Worm (Caenorhabditis elegans) whole organism, mixed stage, embryonic: ENCODE results near the gene bath-28.

Experiments
- elt-1 ChIP-seq: sonication (generic microtip); optimal IDR thresholded peaks from 2 replicates; lab custom pipeline; 2017; ENCODE audit warnings: missing genetic modification characterization, mild to moderate bottlenecking, missing compliant biosample characterization, antibody characterized with exemption, moderate library complexity, borderline replicate concordance; ENCODE audit not compliant: insufficient read depth
- lsy-2 ChIP-seq: fragments of 150-350 bp; optimal IDR thresholded peaks from 2 replicates; lab custom pipeline; 2014; ENCODE audit warnings: missing biosample characterization, missing genetic modification characterization
- mep-1 ChIP-seq: fragments of 150-350 bp; optimal IDR thresholded peaks from 2 replicates; lab custom pipeline; 2017; ENCODE audit warnings: missing biosample characterization, missing genetic modification reagents, missing genetic modification characterization, inconsistent platforms
- pha-4 ChIP-seq: fragments of 150-350 bp; optimal IDR thresholded peaks from 2 replicates; lab custom pipeline; 2018; ENCODE audit warnings: missing biosample characterization, missing genetic modification reagents, missing genetic modification characterization
- unc-39 ChIP-seq: fragments of 150-350 bp; optimal IDR thresholded peaks from 2 replicates; lab custom pipeline; 2014; ENCODE audit warnings: missing biosample characterization, missing genetic modification characterization

DNA sequence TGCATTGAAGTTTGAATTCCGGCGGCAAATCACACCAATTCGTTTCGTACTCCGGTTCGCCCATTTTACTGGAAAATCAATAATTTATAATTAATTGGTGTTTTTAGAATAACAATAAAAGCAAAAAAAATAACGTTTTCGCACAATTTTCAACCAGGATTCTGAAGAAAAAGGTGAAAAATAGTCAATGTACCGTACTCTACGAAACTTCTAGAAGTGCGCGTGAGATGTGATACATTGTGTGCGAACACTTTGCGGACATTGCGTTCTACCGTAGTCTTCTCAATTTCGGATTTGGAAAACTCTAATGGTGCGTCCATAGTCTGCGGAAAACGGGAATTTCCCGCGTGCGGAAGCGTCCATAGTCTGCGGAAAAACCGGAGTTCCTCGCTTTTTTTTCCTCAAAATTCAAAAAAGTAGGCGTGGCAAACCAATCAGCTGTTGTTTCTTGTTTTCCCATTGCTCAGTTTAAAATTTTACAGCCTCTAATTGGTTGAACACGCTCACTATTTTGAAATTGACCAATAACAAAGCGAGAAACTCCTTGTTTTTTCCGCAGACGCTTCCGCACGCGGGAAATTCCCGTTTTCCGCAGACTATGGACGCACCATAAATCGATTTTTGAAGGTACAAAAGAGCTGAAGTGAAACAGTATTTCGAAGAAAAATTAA is 3.3 kb upstream of the bath-28 start, which contains the start of the genes F14D2.14 and bath-29:
- TF ChIP-seq unc-39 (tag; lab: Kevin White, UChicago): no peak
- no peak for TF ChIP-seq pha-4 (tag; lab: Kevin White, UChicago)
- no peak for TF ChIP-seq mep-1
- no peak for TF ChIP-seq elt-1 (tag; lab: Kevin White, UChicago)
- no peak for TF ChIP-seq lsy-2 (tag; lab: Kevin White, UChicago)
